Worm (Caenorhabditis elegans): Measurements from ENCODE around the gene C44C11.6.

C44C11.6 gene

ce11 chrII:12348957-12349356 lies 4.3 kb downstream of the C44C11.6 start:
- TF ChIP-seq klf-2 (GFP tag; conservative IDR thresholded peaks at IDR 0.05), result no peak
- TF ChIP-seq ztf-29 (GFP tag; IDR thresholded peaks at IDR 0.05), result no peak
- no peak for TF ChIP-seq tab-1 (GFP tag; IDR thresholded peaks at IDR 0.05)
- TF ChIP-seq ref-1 (GFP tag; conservative IDR thresholded peaks at IDR 0.05), result no peak
- TF ChIP-seq cog-1 (tag; optimal IDR thresholded peaks at IDR 0.05), result no peak
- no peak for TF ChIP-seq ztf-23 (GFP tag; IDR thresholded peaks at IDR 0.05)
- TF ChIP-seq med-1 (GFP tag; optimal IDR thresholded peaks at IDR 0.05; ENCODE audit: insufficient read depth), result no peak
- TF ChIP-seq flt-1 (GFP tag; IDR thresholded peaks at IDR 0.05), result no peak
- TF ChIP-seq T22C8.4 (GFP tag; IDR thresholded peaks at IDR 0.05), result no peak

- TF ChIP-seq med-1 (GFP tag; optimal IDR thresholded peaks at IDR 0.05; ENCODE audit: insufficient read depth) (no peak), ztf-23 (GFP tag; IDR thresholded peaks at IDR 0.05) (no peak)
These were observed 5.3 kb downstream of the C44C11.6 start for ce11 chrII:12349866-12350265.

- TF ChIP-seq med-1 (GFP tag; optimal IDR thresholded peaks at IDR 0.05; ENCODE audit: insufficient read depth) (no peak), tab-1 (GFP tag; IDR thresholded peaks at IDR 0.05) (peak; percentile 60; the same call in 1 of the 2 replicates), ref-1 (GFP tag; conservative IDR thresholded peaks at IDR 0.05) (no peak), ztf-29 (GFP tag; IDR thresholded peaks at IDR 0.05) (no peak), klf-2 (GFP tag; conservative IDR thresholded peaks at IDR 0.05) (no peak)
These were observed 6.2 kb downstream of the C44C11.6 start for ce11 chrII:12350737-12351275.

ce11 chrII:12352115-12352514 lies 7.5 kb downstream of the C44C11.6 start, which contains the start of gene ras-1:
TSS of gene ras-1 (minus strand) at chrII:12352243.
- TF ChIP-seq ztf-23 (GFP tag; IDR thresholded peaks at IDR 0.05), result no peak
- TF ChIP-seq T22C8.4 (GFP tag; IDR thresholded peaks at IDR 0.05), result no peak
- no peak for TF ChIP-seq ref-1 (GFP tag; conservative IDR thresholded peaks at IDR 0.05)
- no peak for TF ChIP-seq flt-1 (GFP tag; IDR thresholded peaks at IDR 0.05)
- TF ChIP-seq cog-1 (tag; optimal IDR thresholded peaks at IDR 0.05), result no peak
- no peak for TF ChIP-seq klf-2 (GFP tag; conservative IDR thresholded peaks at IDR 0.05)
- TF ChIP-seq tab-1 (GFP tag; IDR thresholded peaks at IDR 0.05), result no peak
- no peak for TF ChIP-seq ztf-29 (GFP tag; IDR thresholded peaks at IDR 0.05)
- TF ChIP-seq med-1 (GFP tag; optimal IDR thresholded peaks at IDR 0.05; ENCODE audit: insufficient read depth), result no peak

- no peak for TF ChIP-seq med-1 (GFP tag; optimal IDR thresholded peaks at IDR 0.05; ENCODE audit: insufficient read depth)
- TF ChIP-seq T22C8.4 (GFP tag; IDR thresholded peaks at IDR 0.05), result no peak
- TF ChIP-seq ref-1 (GFP tag; conservative IDR thresholded peaks at IDR 0.05), result no peak
- no peak for TF ChIP-seq tab-1 (GFP tag; IDR thresholded peaks at IDR 0.05)
- no peak for TF ChIP-seq cog-1 (tag; optimal IDR thresholded peaks at IDR 0.05)
- TF ChIP-seq ztf-23 (GFP tag; IDR thresholded peaks at IDR 0.05), result no peak
- no peak for TF ChIP-seq klf-2 (GFP tag; conservative IDR thresholded peaks at IDR 0.05)
- no peak for TF ChIP-seq ztf-29 (GFP tag; IDR thresholded peaks at IDR 0.05)
- TF ChIP-seq flt-1 (GFP tag; IDR thresholded peaks at IDR 0.05), result no peak
These were observed 8.5 kb downstream of the C44C11.6 start for ce11 chrII:12353104-12353503.

- no peak for TF ChIP-seq ztf-23 (GFP tag; IDR thresholded peaks at IDR 0.05)
- TF ChIP-seq ref-1 (GFP tag; conservative IDR thresholded peaks at IDR 0.05), result no peak
- no peak for TF ChIP-seq cog-1 (tag; optimal IDR thresholded peaks at IDR 0.05)
These were observed 9.2 kb downstream of the C44C11.6 start for ce11 chrII:12353816-12354215.

ce11 chrII:12362262-12362661 lies 17.7 kb downstream of the C44C11.6 start:
- TF ChIP-seq ztf-23 (GFP tag; IDR thresholded peaks at IDR 0.05) (no peak), T22C8.4 (GFP tag; IDR thresholded peaks at IDR 0.05) (no peak), flt-1 (GFP tag; IDR thresholded peaks at IDR 0.05) (peak; percentile 73), tab-1 (GFP tag; IDR thresholded peaks at IDR 0.05) (no peak), klf-2 (GFP tag; conservative IDR thresholded peaks at IDR 0.05) (no peak), ztf-29 (GFP tag; IDR thresholded peaks at IDR 0.05) (0 out of 2 replicates have a peak, but pooled peaks have one; percentile 49), cog-1 (tag; optimal IDR thresholded peaks at IDR 0.05) (no peak), ref-1 (GFP tag; conservative IDR thresholded peaks at IDR 0.05) (0 out of 2 replicates have a peak, but pooled peaks have one; percentile 29), med-1 (GFP tag; optimal IDR thresholded peaks at IDR 0.05; ENCODE audit: insufficient read depth) (no peak)

- TF ChIP-seq ztf-29 (GFP tag; IDR thresholded peaks at IDR 0.05), result no peak
- TF ChIP-seq med-1 (GFP tag; optimal IDR thresholded peaks at IDR 0.05; ENCODE audit: insufficient read depth), result no peak
- TF ChIP-seq flt-1 (GFP tag; IDR thresholded peaks at IDR 0.05), result no peak
- no peak for TF ChIP-seq cog-1 (tag; optimal IDR thresholded peaks at IDR 0.05)
- TF ChIP-seq T22C8.4 (GFP tag; IDR thresholded peaks at IDR 0.05), result no peak
- no peak for TF ChIP-seq ztf-23 (GFP tag; IDR thresholded peaks at IDR 0.05)
- TF ChIP-seq ref-1 (GFP tag; conservative IDR thresholded peaks at IDR 0.05), result no peak
- TF ChIP-seq tab-1 (GFP tag; IDR thresholded peaks at IDR 0.05), result no peak
- no peak for TF ChIP-seq klf-2 (GFP tag; conservative IDR thresholded peaks at IDR 0.05)
These were observed 24.6 kb downstream of the C44C11.6 start for ce11 chrII:12369202-12369601.

ce11 chrII:12373921-12374320 lies 29.3 kb downstream of the C44C11.6 start:
- no peak for TF ChIP-seq flt-1 (GFP tag; IDR thresholded peaks at IDR 0.05)
- TF ChIP-seq T22C8.4 (GFP tag; IDR thresholded peaks at IDR 0.05), result no peak
- no peak for TF ChIP-seq ztf-23 (GFP tag; IDR thresholded peaks at IDR 0.05)
- no peak for TF ChIP-seq klf-2 (GFP tag; conservative IDR thresholded peaks at IDR 0.05)
- no peak for TF ChIP-seq ztf-29 (GFP tag; IDR thresholded peaks at IDR 0.05)
- TF ChIP-seq med-1 (GFP tag; optimal IDR thresholded peaks at IDR 0.05; ENCODE audit: insufficient read depth), result no peak

ce11 chrII:12378793-12379192 lies 34.2 kb downstream of the C44C11.6 start:
- TF ChIP-seq cog-1 (tag; optimal IDR thresholded peaks at IDR 0.05), result no peak
- no peak for TF ChIP-seq ref-1 (GFP tag; conservative IDR thresholded peaks at IDR 0.05)
- TF ChIP-seq klf-2 (GFP tag; conservative IDR thresholded peaks at IDR 0.05), result no peak
- no peak for TF ChIP-seq tab-1 (GFP tag; IDR thresholded peaks at IDR 0.05)
- no peak for TF ChIP-seq ztf-29 (GFP tag; IDR thresholded peaks at IDR 0.05)
- no peak for TF ChIP-seq T22C8.4 (GFP tag; IDR thresholded peaks at IDR 0.05)
- TF ChIP-seq ztf-23 (GFP tag; IDR thresholded peaks at IDR 0.05), result no peak
- TF ChIP-seq med-1 (GFP tag; optimal IDR thresholded peaks at IDR 0.05; ENCODE audit: insufficient read depth), result no peak
- TF ChIP-seq flt-1 (GFP tag; IDR thresholded peaks at IDR 0.05), result no peak
